Worm (Caenorhabditis elegans) whole organism, L1 larva: ENCODE measurements around the gene R02F11.10.

Experiments used
- alr-1 ChIP-seq: fragments of 200-800 bp; sonication (Bioruptor generic); optimal IDR thresholded peaks from 2 replicates; lab custom pipeline; 2018; ENCODE audit warnings: borderline replicate concordance, mild to moderate bottlenecking, missing genetic modification characterization, missing compliant biosample characterization
- ceh-82 ChIP-seq, 3 experiments: fragments of 150-350 bp in 1 of 3; sonication (generic microtip) in 2 of 3; optimal IDR thresholded peaks; 2 replicates each; lab custom pipeline; 2014 to 2017; ENCODE audit warnings: missing biosample characterization in 3 of 3, missing genetic modification characterization in 3 of 3
- fkh-8 ChIP-seq: sonication (generic microtip); optimal IDR thresholded peaks from 2 replicates; lab custom pipeline; 2016; ENCODE audit warnings: mild to moderate bottlenecking, missing genetic modification characterization, missing compliant biosample characterization
- hpl-2 ChIP-seq: fragments of 150-350 bp; optimal IDR thresholded peaks from 2 replicates; lab custom pipeline; 2014; ENCODE audit warnings: missing biosample characterization, missing genetic modification reagents, missing genetic modification characterization
- nhr-237 ChIP-seq: fragments of 150-350 bp; optimal IDR thresholded peaks from 2 replicates; lab custom pipeline; 2014; ENCODE audit warnings: missing biosample characterization, missing genetic modification characterization
- nhr-76 ChIP-seq: sonication (generic microtip); optimal IDR thresholded peaks from 2 replicates; lab custom pipeline; 2017; ENCODE audit warnings: missing biosample characterization, missing genetic modification characterization
- snpc-4 ChIP-seq: fragments of 150-350 bp; optimal IDR thresholded peaks from 2 replicates; lab custom pipeline; 2014; ENCODE audit warnings: missing biosample characterization, missing genetic modification characterization
- tbx-2 ChIP-seq: sonication (generic microtip); optimal IDR thresholded peaks from 2 replicates; lab custom pipeline; 2016; ENCODE audit warnings: missing genetic modification characterization, missing compliant biosample characterization

DNA sequence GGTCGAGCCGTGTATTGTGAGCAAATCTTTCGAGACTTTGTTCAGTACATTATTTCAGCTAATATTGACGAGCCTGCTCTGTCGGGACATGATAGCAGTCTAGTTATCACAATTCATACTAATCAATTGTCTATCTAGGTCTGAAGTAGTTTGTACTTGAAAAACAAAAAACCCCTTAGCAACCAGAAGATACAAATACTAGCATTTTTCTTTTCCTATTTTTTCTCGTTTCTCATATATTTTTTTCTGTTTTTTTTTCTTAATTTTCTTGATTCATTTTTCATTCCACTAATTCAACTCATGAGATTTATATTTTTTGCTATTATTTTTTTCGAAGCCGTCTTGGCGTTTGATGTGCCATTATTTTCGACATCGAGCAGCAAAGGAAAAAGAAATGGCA lies 1.8 kb upstream of the R02F11.10 start, which contains the start of gene R02F11.9:
- TF ChIP-seq hpl-2 (no peak), tbx-2 (tag; lab: Kevin White, UChicago) (no peak), snpc-4 (tag; lab: Kevin White, UChicago) (no peak), nhr-237 (tag; lab: Kevin White, UChicago) (no peak), nhr-76 (tag; lab: Kevin White, UChicago) (no peak), alr-1 (no peak), ceh-82 (tag; optimal IDR thresholded peaks at IDR 0.05; lab: Kevin White, UChicago) (no peak), fkh-8 (no peak)
